Fruit fly (Drosophila melanogaster): Measurements from ENCODE around the gene Gas41.

The Gas41 gene

dm6 chr2L:6922091-6922753, 27.8 kb downstream of the Gas41 start (continued):
- 0 out of 2 replicates have a peak, but pooled peaks have one; percentile 6 for TF ChIP-seq MBD-R2 (GFP tag; IDR thresholded peaks at IDR 0.05)
- TF ChIP-seq mam (GFP tag; optimal IDR thresholded peaks at IDR 0.05) = peak; percentile 76
- TF ChIP-seq cas (GFP tag; IDR thresholded peaks at IDR 0.05) = no peak
- no peak for TF ChIP-seq BEAF-32 (GFP tag; optimal IDR thresholded peaks at IDR 0.05)
- TF ChIP-seq HmgD (GFP tag; optimal IDR thresholded peaks at IDR 0.05) = no peak
- no peak for TF ChIP-seq BtbVII (GFP tag; optimal IDR thresholded peaks at IDR 0.05)
- no peak for TF ChIP-seq pita (GFP tag; optimal IDR thresholded peaks at IDR 0.05)
- TF ChIP-seq Dek (tag; optimal IDR thresholded peaks at IDR 0.05) = no peak
- no peak for TF ChIP-seq CG15011 (GFP tag; optimal IDR thresholded peaks at IDR 0.05)
- no peak; the same call in 1 of the 3 replicates for TF ChIP-seq ci (GFP tag; IDR thresholded peaks at IDR 0.05)
- TF ChIP-seq bigmax (GFP tag; optimal IDR thresholded peaks at IDR 0.05) = no peak
- peak; percentile 59; the same call in 1 of the 2 replicates for TF ChIP-seq CG11696 (GFP tag; IDR thresholded peaks at IDR 0.05)
- no peak for TF ChIP-seq CG10321 (GFP tag; IDR thresholded peaks at IDR 0.05)
- TF ChIP-seq CG31441 (GFP tag; IDR thresholded peaks at IDR 0.05) = no peak; the same call in 1 of the 2 replicates
- TF ChIP-seq ATbp (GFP tag; optimal IDR thresholded peaks at IDR 0.05) = peak; percentile 69
- peak; percentile 51 for TF ChIP-seq CG1233 (GFP tag; optimal IDR thresholded peaks at IDR 0.05)
- no peak for TF ChIP-seq CG11093 (GFP tag; IDR thresholded peaks at IDR 0.05)
- TF ChIP-seq CG42726 (GFP tag; IDR thresholded peaks at IDR 0.05; ENCODE audit: partially characterized antibody) = no peak
- peak; percentile 90 for TF ChIP-seq cg (GFP tag; optimal IDR thresholded peaks at IDR 0.05)
- TF ChIP-seq CG31388 (GFP tag; optimal IDR thresholded peaks at IDR 0.05) = no peak
- peak; percentile 48 for TF ChIP-seq her (GFP tag; optimal IDR thresholded peaks at IDR 0.05)
- no peak for TF ChIP-seq CG8478 (optimal IDR thresholded peaks at IDR 0.05)
- no peak; the same call in 1 of the 2 replicates for TF ChIP-seq ara (GFP tag; IDR thresholded peaks at IDR 0.05)
- TF ChIP-seq CG14050 (GFP tag; IDR thresholded peaks at IDR 0.05) = no peak
- no peak for TF ChIP-seq Gsc (GFP tag; IDR thresholded peaks at IDR 0.05)
- TF ChIP-seq eve (GFP tag; optimal IDR thresholded peaks at IDR 0.05) = no peak
- TF ChIP-seq wdn (GFP tag; IDR thresholded peaks at IDR 0.05) = no peak; the same call in 1 of the 2 replicates
- no peak for TF ChIP-seq Dref (GFP tag; IDR thresholded peaks at IDR 0.05)
- TF ChIP-seq CG16863 (GFP tag; optimal IDR thresholded peaks at IDR 0.05) = peak; percentile 46
- TF ChIP-seq insv (GFP tag; optimal IDR thresholded peaks at IDR 0.05) = no peak
- no peak for TF ChIP-seq HLH4C (GFP tag; IDR thresholded peaks at IDR 0.05; ENCODE audit: partially characterized antibody)
- peak; percentile 26 for TF ChIP-seq CG13296 (GFP tag; optimal IDR thresholded peaks at IDR 0.05)
- TF ChIP-seq NC2β (GFP tag; optimal IDR thresholded peaks at IDR 0.05) = peak; percentile 61
- TF ChIP-seq TFAM (GFP tag; optimal IDR thresholded peaks at IDR 0.05) = no peak
- no peak for TF ChIP-seq CG6765 (GFP tag; optimal IDR thresholded peaks at IDR 0.05)
- TF ChIP-seq run (tag; optimal IDR thresholded peaks at IDR 0.05) = no peak
- peak; percentile 48 for TF ChIP-seq CG2875 (GFP tag; optimal IDR thresholded peaks at IDR 0.05)
- peak; percentile 85 for TF ChIP-seq zfh1 (GFP tag; IDR thresholded peaks at IDR 0.05)
- TF ChIP-seq CG8765 (GFP tag; IDR thresholded peaks at IDR 0.05) = no peak; the same call in 1 of the 2 replicates
- peak in 1 of 2 experiments; percentile 31 for TF ChIP-seq Trl (optimal IDR thresholded peaks at IDR 0.05)
- peak; percentile 72 for TF ChIP-seq Trl (GFP tag; optimal IDR thresholded peaks at IDR 0.05)
- TF ChIP-seq CG6683 (GFP tag; optimal IDR thresholded peaks at IDR 0.05) = no peak
- TF ChIP-seq sens (GFP tag) = peak; percentile 96
- no peak for TF ChIP-seq dmrt99B (tag; optimal IDR thresholded peaks at IDR 0.05)
- no peak for TF ChIP-seq CG8281 (tag; optimal IDR thresholded peaks at IDR 0.05)
- TF ChIP-seq Bdp1 (GFP tag; optimal IDR thresholded peaks at IDR 0.05) = no peak
- no peak for TF ChIP-seq Vsx1 (GFP tag; optimal IDR thresholded peaks at IDR 0.05)
- no peak for TF ChIP-seq ro (GFP tag; IDR thresholded peaks at IDR 0.05)
- peak; percentile 51 for TF ChIP-seq CHES-1-like (GFP tag; optimal IDR thresholded peaks at IDR 0.05)
- no peak; the same call in 1 of the 3 replicates for TF ChIP-seq tgo (GFP tag; IDR thresholded peaks at IDR 0.05)
- peak; percentile 63 for TF ChIP-seq CG8944 (GFP tag; optimal IDR thresholded peaks at IDR 0.05)

Measured in whole organism, embryonic.